Fruit fly (Drosophila melanogaster) whole organism, pupa: ENCODE data around the gene CG33494.

ENCODE experiments used
- CG15710 ChIP-seq: fragments of 200-800 bp; sonication (Bioruptor generic); optimal IDR thresholded peaks from 2 replicates; lab custom pipeline; 2018; ENCODE audit warnings: missing biosample characterization, mild to moderate bottlenecking, missing genetic modification characterization, moderate library complexity
- CG17806 ChIP-seq: fragments of 200-800 bp; sonication (Bioruptor generic); optimal IDR thresholded peaks from 2 replicates; lab custom pipeline; 2018; ENCODE audit warnings: missing biosample characterization, mild to moderate bottlenecking, missing genetic modification characterization, moderate library complexity
- EcR ChIP-seq: fragments of 200-800 bp; sonication (Bioruptor generic); optimal IDR thresholded peaks from 3 replicates; lab custom pipeline; 2019; ENCODE audit warnings: missing biosample characterization, missing genetic modification characterization, mild to moderate bottlenecking, moderate library complexity, missing genetic modification reagents
- Snoo ChIP-seq: fragments of 200-800 bp; sonication (Bioruptor generic); optimal IDR thresholded peaks from 3 replicates; lab custom pipeline; 2017; ENCODE audit warnings: missing biosample characterization, mild to moderate bottlenecking, missing genetic modification characterization, inconsistent platforms
- gl ChIP-seq: fragments of 200-800 bp; sonication (Bioruptor generic); optimal IDR thresholded peaks from 2 replicates; lab custom pipeline; 2018; ENCODE audit warnings: missing biosample characterization, mild to moderate bottlenecking, missing genetic modification characterization

DNA sequence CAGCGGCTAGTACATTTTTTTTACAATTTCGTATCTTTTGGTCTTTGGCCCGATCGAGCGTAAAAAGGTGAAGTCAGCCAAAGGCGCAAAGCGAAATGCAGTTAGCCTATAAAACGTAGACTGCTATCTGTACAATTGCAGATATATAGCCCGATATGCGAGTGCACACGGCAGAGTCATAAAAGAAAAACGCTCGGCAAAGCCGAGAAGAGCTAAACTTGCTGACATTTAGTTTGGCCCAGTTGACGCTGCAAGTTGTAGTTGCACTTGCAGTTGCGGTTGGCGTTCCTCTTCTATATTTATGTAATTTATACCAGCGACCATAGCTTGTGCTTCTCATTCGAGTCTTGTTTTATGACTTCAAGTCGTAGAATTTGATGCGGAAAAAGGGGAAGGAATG lies 34.3 kb downstream of the CG33494 start:
- TF ChIP-seq EcR (GFP tag; lab: Kevin White, UChicago): no peak
- no peak for TF ChIP-seq Snoo (tag; lab: Kevin White, UChicago)
- no peak for TF ChIP-seq CG17806 (tag; lab: Kevin White, UChicago)
- no peak for TF ChIP-seq gl (tag; lab: Kevin White, UChicago)
- no peak for TF ChIP-seq CG15710 (tag; lab: Kevin White, UChicago)
